Worm (Caenorhabditis elegans) whole organism, L4/young adult: ENCODE data around the gene C16D9.4.

Source experiments
- dao-5 ChIP-seq: sonication (generic microtip); optimal IDR thresholded peaks from 2 replicates; lab custom pipeline; 2016; ENCODE audit warnings: missing genotype, missing genetic modification characterization, moderate library complexity, missing compliant biosample characterization
- him-1 ChIP-seq: sonication (generic microtip); optimal IDR thresholded peaks from 2 replicates; lab custom pipeline; 2016; ENCODE audit warnings: missing genotype, missing genetic modification reagents, missing genetic modification characterization, missing compliant biosample characterization

DNA sequence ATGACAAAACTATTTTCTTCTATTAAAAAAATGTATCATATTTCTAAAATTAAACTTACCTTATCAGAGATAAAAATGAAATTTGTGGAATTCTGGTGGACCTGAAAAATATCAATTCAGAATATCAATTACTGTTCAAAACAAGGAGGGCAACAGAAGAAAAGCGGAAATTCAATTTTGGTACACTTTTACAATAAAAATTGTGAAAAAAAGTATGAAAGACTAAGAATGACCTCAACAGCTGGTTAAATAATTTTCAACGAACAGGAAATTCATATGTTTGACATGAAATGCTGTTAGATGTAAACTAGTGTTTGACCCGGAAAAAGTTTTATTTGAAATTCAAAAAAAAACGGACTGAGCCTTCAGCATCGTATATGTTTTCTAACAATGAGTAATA is 28.8 kb downstream of the C16D9.4 start, which contains the start of gene K07C11.7:
- no peak for TF ChIP-seq him-1 (tag; lab: Kevin White, UChicago)
- no peak for TF ChIP-seq dao-5 (tag; lab: Kevin White, UChicago)
